ENCODE assay signal across 8 worm cellular contexts in genomic region chrIII:9462785-9463467, ce11.
TF ChIP-seq lines count a peak whose summit lies in the region.

No protein-coding gene starts in this region.

TF ChIP-seq in whole organism, L1 larva, 84 proteins besides CTCF, POLR2A, EP300 and RAD21:
- TF ChIP-seq aly-2 (tag; optimal IDR thresholded peaks at IDR 0.05; lab: Kevin White, UChicago) (peak; percentile 17), efl-1 (optimal IDR thresholded peaks at IDR 0.05; lab: Kevin White, UChicago) (no peak), efl-1 (GFP tag; optimal IDR thresholded peaks at IDR 0.05 in 1 of 2; lab: Kevin White, UChicago) (peak in 1 of 2 experiments; percentile 88), nhr-71 (tag; optimal IDR thresholded peaks at IDR 0.05; lab: Kevin White, UChicago) (peak; percentile 12), nhr-84 (tag; optimal IDR thresholded peaks at IDR 0.05; lab: Kevin White, UChicago) (no peak), blmp-1 (tag; optimal IDR thresholded peaks at IDR 0.05; lab: Kevin White, UChicago) (peak; percentile 11)

TF ChIP-seq in whole organism, L2 larva, 48 proteins besides CTCF, POLR2A, EP300 and RAD21 (continues in another document):
- TF ChIP-seq skn-1 (tag; optimal IDR thresholded peaks at IDR 0.05; lab: Kevin White, UChicago) (no peak), ama-1 (optimal IDR thresholded peaks at IDR 0.05; lab: Kevin White, UChicago) (no peak), crh-2 (tag; optimal IDR thresholded peaks at IDR 0.05; lab: Kevin White, UChicago) (peak; percentile 0), mbf-1 (tag; optimal IDR thresholded peaks at IDR 0.05; lab: Kevin White, UChicago) (no peak), sma-3 (GFP tag; optimal IDR thresholded peaks at IDR 0.05; lab: Kevin White, UChicago) (no peak), lsy-2 (tag; optimal IDR thresholded peaks at IDR 0.05; lab: Kevin White, UChicago) (peak in 1 of 2 experiments; percentile 0), unc-62 (GFP tag; optimal IDR thresholded peaks at IDR 0.05; lab: Kevin White, UChicago) (no peak), lin-11 (tag; optimal IDR thresholded peaks at IDR 0.05; lab: Kevin White, UChicago) (no peak), nhr-10 (tag; optimal IDR thresholded peaks at IDR 0.05; lab: Kevin White, UChicago) (no peak), sem-4 (tag; optimal IDR thresholded peaks at IDR 0.05; lab: Kevin White, UChicago) (no peak), ZK546.5 (tag; optimal IDR thresholded peaks at IDR 0.05; lab: Kevin White, UChicago) (no peak), mab-5 (tag; optimal IDR thresholded peaks at IDR 0.05; lab: Kevin White, UChicago) (no peak), unc-55 (GFP tag; optimal IDR thresholded peaks at IDR 0.05; lab: Kevin White, UChicago) (no peak)

TF ChIP-seq in whole organism, L3 larva, 47 proteins besides CTCF, POLR2A, EP300 and RAD21:
- TF ChIP-seq nhr-12 (tag; optimal IDR thresholded peaks at IDR 0.05; lab: Kevin White, UChicago) (no peak), nhr-23 (tag; optimal IDR thresholded peaks at IDR 0.05; lab: Kevin White, UChicago) (peak; percentile 17), lin-15B (tag; optimal IDR thresholded peaks at IDR 0.05; lab: Kevin White, UChicago) (no peak), snpc-4 (tag; optimal IDR thresholded peaks at IDR 0.05; lab: Kevin White, UChicago) (no peak), R02D3.7 (tag; optimal IDR thresholded peaks at IDR 0.05; lab: Kevin White, UChicago) (no peak)

TF ChIP-seq in whole organism, L4 larva, 104 proteins besides CTCF, POLR2A, EP300 and RAD21 (continues in another document):
- TF ChIP-seq spr-3 (GFP tag; optimal IDR thresholded peaks at IDR 0.05; lab: Kevin White, UChicago): no peak
- no peak for TF ChIP-seq mep-1 (tag; optimal IDR thresholded peaks at IDR 0.05; lab: Kevin White, UChicago)
- TF ChIP-seq T26A8.4 (GFP tag; IDR thresholded peaks at IDR 0.05; lab: Robert Waterston, UW): no peak
- no peak for TF ChIP-seq cey-2 (tag; optimal IDR thresholded peaks at IDR 0.05; lab: Kevin White, UChicago; ENCODE audit: borderline replicate concordance, insufficient read depth)
- TF ChIP-seq dpl-1 (GFP tag; optimal IDR thresholded peaks at IDR 0.05; lab: Kevin White, UChicago): no peak
- no peak for TF ChIP-seq ZK546.5 (tag; optimal IDR thresholded peaks at IDR 0.05; lab: Kevin White, UChicago)
- peak; percentile 13 for TF ChIP-seq mes-2 (tag; optimal IDR thresholded peaks at IDR 0.05; lab: Kevin White, UChicago; ENCODE audit: poor library complexity, severe bottlenecking)
- no peak for TF ChIP-seq php-3 (GFP tag; IDR thresholded peaks at IDR 0.05; lab: Robert Waterston, UW)
- TF ChIP-seq lir-3 (tag; optimal IDR thresholded peaks at IDR 0.05; lab: Kevin White, UChicago): no peak
- TF ChIP-seq daf-8 (GFP tag; IDR thresholded peaks at IDR 0.05; lab: Robert Waterston, UW): no peak
- TF ChIP-seq saeg-2 (GFP tag; IDR thresholded peaks at IDR 0.05; lab: Robert Waterston, UW): no peak
- no peak for TF ChIP-seq daf-16 (GFP tag; optimal IDR thresholded peaks at IDR 0.05; lab: Kevin White, UChicago)
- peak; percentile 21 for TF ChIP-seq daf-16 (tag; optimal IDR thresholded peaks at IDR 0.05; lab: Kevin White, UChicago)
- no peak for TF ChIP-seq spr-1 (tag; optimal IDR thresholded peaks at IDR 0.05; lab: Kevin White, UChicago)

TF ChIP-seq in whole organism, early embryonic, 17 proteins besides CTCF, POLR2A, EP300 and RAD21:
- TF ChIP-seq flt-1 (GFP tag; IDR thresholded peaks at IDR 0.05; lab: Robert Waterston, UW) (no peak), sea-1 (GFP tag; conservative IDR thresholded peaks at IDR 0.05; lab: Robert Waterston, UW) (no peak), hmbx-1 (tag; optimal IDR thresholded peaks at IDR 0.05; lab: Kevin White, UChicago) (no peak), scrt-1 (GFP tag; IDR thresholded peaks at IDR 0.05; lab: Robert Waterston, UW) (0 out of 2 replicates have a peak, but pooled peaks have one; percentile 46), ets-7 (tag; optimal IDR thresholded peaks at IDR 0.05; lab: Kevin White, UChicago) (no peak), aly-1 (tag; optimal IDR thresholded peaks at IDR 0.05; lab: Kevin White, UChicago) (no peak), pes-1 (GFP tag; IDR thresholded peaks at IDR 0.05; lab: Robert Waterston, UW) (no peak), F13C5.2 (tag; optimal IDR thresholded peaks at IDR 0.05; lab: Kevin White, UChicago) (no peak), ama-1 (optimal IDR thresholded peaks at IDR 0.05; lab: Kevin White, UChicago) (peak; percentile 91), hnd-1 (tag; optimal IDR thresholded peaks at IDR 0.05; lab: Kevin White, UChicago) (no peak), tra-4 (tag; optimal IDR thresholded peaks at IDR 0.05; lab: Kevin White, UChicago) (no peak), tbx-11 (GFP tag; IDR thresholded peaks at IDR 0.05; lab: Robert Waterston, UW) (no peak), hmg-4 (GFP tag; optimal IDR thresholded peaks at IDR 0.05; lab: Kevin White, UChicago) (no peak), B0310.2 (tag; optimal IDR thresholded peaks at IDR 0.05; lab: Kevin White, UChicago) (no peak)
TF ChIP-seq in whole organism, early embryonic: peak in this region for 2.

TF ChIP-seq in whole organism, late embryonic, 69 proteins besides CTCF, POLR2A, EP300 and RAD21:
- TF ChIP-seq ama-1 (optimal IDR thresholded peaks at IDR 0.05; lab: Kevin White, UChicago) (peak; percentile 50), unc-42 (tag; optimal IDR thresholded peaks at IDR 0.05; lab: Kevin White, UChicago) (no peak), F13H6.1 (tag; optimal IDR thresholded peaks at IDR 0.05; lab: Kevin White, UChicago) (no peak), che-1 (tag; optimal IDR thresholded peaks at IDR 0.05; lab: Kevin White, UChicago) (peak; percentile 9), mec-3 (tag; optimal IDR thresholded peaks at IDR 0.05; lab: Kevin White, UChicago; ENCODE audit: borderline replicate concordance) (no peak)

TF ChIP-seq in whole organism, midembryonic, 9 proteins besides CTCF, POLR2A, EP300 and RAD21:
- TF ChIP-seq ztf-23 (GFP tag; IDR thresholded peaks at IDR 0.05; lab: Robert Waterston, UW) (no peak), med-1 (GFP tag; optimal IDR thresholded peaks at IDR 0.05; lab: Kevin White, UChicago; ENCODE audit: insufficient read depth) (peak; percentile 5)

TF ChIP-seq in whole organism, young adult, 124 proteins besides CTCF, POLR2A, EP300 and RAD21 (continues in another document):
- TF ChIP-seq nhr-90 (tag; optimal IDR thresholded peaks at IDR 0.05; lab: Kevin White, UChicago) (no peak), Y95B8A.8 (GFP tag; IDR thresholded peaks at IDR 0.05; lab: Robert Waterston, UW) (peak; percentile 75), ets-4 (GFP tag; optimal IDR thresholded peaks at IDR 0.05; lab: Kevin White, UChicago) (no peak), B0035.1 (tag; optimal IDR thresholded peaks at IDR 0.05; lab: Kevin White, UChicago) (peak; percentile 20), lsl-1 (GFP tag; optimal IDR thresholded peaks at IDR 0.05; lab: Kevin White, UChicago) (peak; percentile 1), Y79H2A.3 (GFP tag; conservative IDR thresholded peaks at IDR 0.05; lab: Robert Waterston, UW) (no peak), D2030.7 (GFP tag; IDR thresholded peaks at IDR 0.05; lab: Robert Waterston, UW) (no peak), hlh-12 (tag; optimal IDR thresholded peaks at IDR 0.05; lab: Kevin White, UChicago) (no peak), ceh-27 (GFP tag; optimal IDR thresholded peaks at IDR 0.05; lab: Kevin White, UChicago) (no peak), tlf-1 (GFP tag; optimal IDR thresholded peaks at IDR 0.05; lab: Kevin White, UChicago) (peak; percentile 30), B0019.2 (GFP tag; conservative IDR thresholded peaks at IDR 0.05; lab: Robert Waterston, UW) (no peak), nfyb-1 (GFP tag; IDR thresholded peaks at IDR 0.05; lab: Robert Waterston, UW) (no peak), ztf-18 (tag; optimal IDR thresholded peaks at IDR 0.05; lab: Kevin White, UChicago) (no peak), sptf-2 (GFP tag; optimal IDR thresholded peaks at IDR 0.05; lab: Kevin White, UChicago) (no peak), athp-1 (tag; optimal IDR thresholded peaks at IDR 0.05; lab: Kevin White, UChicago) (peak; percentile 77), nhr-27 (tag; optimal IDR thresholded peaks at IDR 0.05; lab: Kevin White, UChicago) (no peak), lag-1 (GFP tag; IDR thresholded peaks at IDR 0.05; lab: Robert Waterston, UW) (no peak), T26A5.8 (tag; optimal IDR thresholded peaks at IDR 0.05; lab: Kevin White, UChicago) (no peak), cebp-2 (GFP tag; IDR thresholded peaks at IDR 0.05; lab: Robert Waterston, UW) (no peak), ceh-58 (GFP tag; IDR thresholded peaks at IDR 0.05; lab: Robert Waterston, UW) (no peak), madf-6 (GFP tag; IDR thresholded peaks at IDR 0.05; lab: Robert Waterston, UW) (peak; percentile 41; the same call in 1 of the 2 replicates), rpc-1 (optimal IDR thresholded peaks at IDR 0.05; lab: Kevin White, UChicago) (no peak), rpc-1 (tag; optimal IDR thresholded peaks at IDR 0.05; lab: Kevin White, UChicago) (no peak), T07F8.4 (tag; optimal IDR thresholded peaks at IDR 0.05; lab: Kevin White, UChicago) (no peak), bed-1 (GFP tag; IDR thresholded peaks at IDR 0.05; lab: Robert Waterston, UW) (no peak), ama-1 (optimal IDR thresholded peaks at IDR 0.05; lab: Kevin White, UChicago) (no peak), ama-1 (GFP tag; optimal IDR thresholded peaks at IDR 0.05; lab: Kevin White, UChicago) (peak in 1 of 2 experiments; percentile 16), aptf-3 (GFP tag; IDR thresholded peaks at IDR 0.05; lab: Robert Waterston, UW) (no peak), repo-1 (tag; optimal IDR thresholded peaks at IDR 0.05; lab: Kevin White, UChicago) (peak; percentile 37), ccch-3 (GFP tag; optimal IDR thresholded peaks at IDR 0.05; lab: Kevin White, UChicago) (no peak), ztf-25 (GFP tag; IDR thresholded peaks at IDR 0.05; lab: Robert Waterston, UW) (no peak), snpc-3.4 (tag; optimal IDR thresholded peaks at IDR 0.05; lab: Kevin White, UChicago) (no peak), lir-1 (GFP tag; conservative IDR thresholded peaks at IDR 0.05; lab: Robert Waterston, UW) (no peak), rcor-1 (GFP tag; IDR thresholded peaks at IDR 0.05; lab: Robert Waterston, UW) (no peak), chd-7 (tag; optimal IDR thresholded peaks at IDR 0.05; lab: Kevin White, UChicago) (no peak), C17E4.6 (GFP tag; IDR thresholded peaks at IDR 0.05; lab: Robert Waterston, UW) (no peak), mes-4 (tag; optimal IDR thresholded peaks at IDR 0.05; lab: Kevin White, UChicago) (no peak), ztf-3 (GFP tag; optimal IDR thresholded peaks at IDR 0.05; lab: Kevin White, UChicago) (no peak), hmg-1.2 (GFP tag; IDR thresholded peaks at IDR 0.05; lab: Robert Waterston, UW) (no peak), zim-3 (tag; optimal IDR thresholded peaks at IDR 0.05; lab: Kevin White, UChicago) (no peak), nhr-120 (GFP tag; IDR thresholded peaks at IDR 0.05; lab: Robert Waterston, UW) (no peak), egrh-3 (GFP tag; IDR thresholded peaks at IDR 0.05; lab: Robert Waterston, UW) (no peak)
